Worm (Caenorhabditis elegans): ENCODE measurements around the gene ZC262.2.
A peak's percentile ranks its signal among the peaks of the same experiment; 100 is the strongest.

Gene ZC262.2

ce11 chrIII:8321225-8321624, 10.6 kb upstream of the ZC262.2 start:
- TF ChIP-seq lsl-1 (GFP tag; optimal IDR thresholded peaks at IDR 0.05) (no peak), attf-5 (GFP tag; optimal IDR thresholded peaks at IDR 0.05) (no peak), dpl-1 (GFP tag; optimal IDR thresholded peaks at IDR 0.05) (no peak), mel-28 (tag; optimal IDR thresholded peaks at IDR 0.05; ENCODE audit: borderline replicate concordance) (no peak), F10E7.11 (tag; optimal IDR thresholded peaks at IDR 0.05) (no peak)

DNA sequence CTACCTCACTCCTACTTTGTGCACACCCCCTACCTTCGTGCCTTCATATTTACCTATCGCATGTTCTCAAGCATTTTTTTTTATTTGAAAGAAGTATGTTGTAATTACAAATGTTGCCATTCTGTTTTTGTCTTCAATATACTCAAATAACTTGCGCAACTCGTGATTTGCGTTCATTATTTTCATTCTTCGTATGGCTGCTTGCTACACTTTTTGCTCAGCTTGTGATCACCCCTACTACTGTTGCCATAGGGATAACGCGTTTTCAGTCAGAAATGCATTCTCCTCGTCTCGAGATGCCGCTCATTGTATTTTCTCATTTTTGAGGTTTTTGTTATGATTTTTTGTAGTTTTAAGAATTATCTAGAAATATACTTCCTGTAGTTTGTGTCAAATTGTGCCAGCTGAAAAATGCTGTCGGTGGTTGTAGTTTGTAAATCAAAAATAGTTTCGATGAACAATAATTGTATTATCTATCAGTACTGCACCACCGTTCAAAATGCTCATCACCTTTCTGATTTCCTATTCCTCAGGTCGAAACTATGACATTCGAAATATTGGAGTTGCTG, 9.1 kb upstream of the ZC262.2 start, which contains the start of gene F10E9.1:
F10E9.1 (plus strand) TSS at position 519 of the 569 bp plus-strand sequence.
- TF ChIP-seq lin-26 (GFP tag; IDR thresholded peaks at IDR 0.05) (no peak), B0336.3 (GFP tag; IDR thresholded peaks at IDR 0.05) (no peak), sdz-38 (tag; optimal IDR thresholded peaks at IDR 0.05) (no peak), ztf-18 (tag; optimal IDR thresholded peaks at IDR 0.05) (no peak), snpc-4 (GFP tag; optimal IDR thresholded peaks at IDR 0.05) (no peak), snpc-4 (tag; optimal IDR thresholded peaks at IDR 0.05) (no peak), ccch-3 (GFP tag; optimal IDR thresholded peaks at IDR 0.05) (no peak), sptf-2 (GFP tag; optimal IDR thresholded peaks at IDR 0.05) (no peak), K11D2.4 (GFP tag; IDR thresholded peaks at IDR 0.05) (no peak), T26A5.8 (tag; optimal IDR thresholded peaks at IDR 0.05) (no peak), dox-1 (GFP tag; IDR thresholded peaks at IDR 0.05) (no peak)

- TF ChIP-seq rcor-1 (GFP tag; IDR thresholded peaks at IDR 0.05) (no peak), dpl-1 (GFP tag; optimal IDR thresholded peaks at IDR 0.05) (no peak), B0261.1 (tag; optimal IDR thresholded peaks at IDR 0.05) (no peak), nhr-80 (tag; optimal IDR thresholded peaks at IDR 0.05) (peak; percentile 56), C06A6.2 (GFP tag; conservative IDR thresholded peaks at IDR 0.05) (no peak), cebp-1 (GFP tag; IDR thresholded peaks at IDR 0.05) (no peak), cebp-1 (tag; optimal IDR thresholded peaks at IDR 0.05) (peak; percentile 30), hsf-1 (GFP tag; IDR thresholded peaks at IDR 0.05) (no peak), nhr-27 (tag; optimal IDR thresholded peaks at IDR 0.05) (no peak), nfya-1 (tag; optimal IDR thresholded peaks at IDR 0.05; ENCODE audit: borderline replicate concordance, insufficient read depth) (no peak), bed-2 (GFP tag; IDR thresholded peaks at IDR 0.05) (no peak), akir-1 (GFP tag; optimal IDR thresholded peaks at IDR 0.05) (no peak), tbp1 (GFP tag; optimal IDR thresholded peaks at IDR 0.05) (peak; percentile 2), ztf-3 (GFP tag; optimal IDR thresholded peaks at IDR 0.05) (no peak), egl-44 (GFP tag; IDR thresholded peaks at IDR 0.05) (no peak), snpc-1.1 (tag; optimal IDR thresholded peaks at IDR 0.05; ENCODE audit: insufficient read depth) (no peak), bed-1 (GFP tag; IDR thresholded peaks at IDR 0.05) (no peak), efl-1 (GFP tag; optimal IDR thresholded peaks at IDR 0.05) (no peak), ztf-28 (GFP tag; IDR thresholded peaks at IDR 0.05) (no peak)
These were observed 7.5 kb upstream of the ZC262.2 start, which contains the start of gene F10E9.12 for ce11 chrIII:8324412-8324811. Gene F10E9.12 (plus strand): TSS chrIII:8324542.
